Worm (Caenorhabditis elegans): Measurements from ENCODE around the gene C37H5.14.

C37H5.14 gene

DNA sequence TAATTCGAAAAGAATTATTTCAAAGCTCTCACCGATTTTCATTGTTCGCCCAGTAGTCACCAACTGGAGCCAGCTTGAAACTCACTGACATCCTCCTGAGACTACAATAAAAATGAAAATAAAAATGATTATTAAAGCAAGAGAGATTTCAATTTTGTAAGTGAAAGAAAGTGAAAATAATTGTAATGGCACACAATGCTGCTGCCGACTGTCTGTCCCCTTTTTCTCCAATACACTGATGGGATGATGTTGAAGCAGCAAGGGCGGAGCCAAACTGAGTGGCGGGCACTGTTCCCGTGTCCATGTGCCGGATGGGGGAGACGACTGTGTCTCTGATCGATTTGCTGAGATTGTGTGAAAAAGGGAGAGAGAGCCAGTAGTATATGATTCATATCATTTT is at the start of gene C37H5.14:
TSS of gene C37H5.14 (minus strand) at position 101 of the 400 bp plus-strand sequence.
- TF ChIP-seq dao-5 (tag; optimal IDR thresholded peaks at IDR 0.05) = no peak
- no peak for TF ChIP-seq W03F9.2 (tag; optimal IDR thresholded peaks at IDR 0.05)
- TF ChIP-seq him-1 (tag; optimal IDR thresholded peaks at IDR 0.05) = no peak

DNA sequence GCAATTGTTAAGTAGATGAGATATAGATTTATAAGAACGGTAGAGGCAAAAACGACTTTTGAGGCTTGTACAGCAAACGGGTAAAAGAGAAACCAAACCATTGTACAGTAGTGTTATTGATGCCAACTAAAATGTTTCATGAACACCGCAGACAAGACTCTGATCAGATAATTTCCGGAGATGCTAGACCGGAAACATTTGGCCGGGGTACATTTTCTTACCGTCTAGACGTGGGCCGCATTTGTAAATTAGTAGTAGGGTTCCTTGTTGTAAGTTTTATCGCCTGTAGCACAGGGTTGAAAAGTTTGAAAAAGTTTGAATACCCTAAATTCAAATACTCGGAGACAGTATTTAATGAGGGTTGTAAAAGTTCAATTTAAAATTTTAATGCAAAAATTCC is 47.2 kb upstream of the C37H5.14 start, which contains the start of gene str-32:
TSS of gene str-32 (minus strand) at position 101 of the 400 bp plus-strand sequence.
- no peak for TF ChIP-seq dao-5 (tag; optimal IDR thresholded peaks at IDR 0.05)
- no peak for TF ChIP-seq W03F9.2 (tag; optimal IDR thresholded peaks at IDR 0.05)
- TF ChIP-seq him-1 (tag; optimal IDR thresholded peaks at IDR 0.05) = no peak

DNA sequence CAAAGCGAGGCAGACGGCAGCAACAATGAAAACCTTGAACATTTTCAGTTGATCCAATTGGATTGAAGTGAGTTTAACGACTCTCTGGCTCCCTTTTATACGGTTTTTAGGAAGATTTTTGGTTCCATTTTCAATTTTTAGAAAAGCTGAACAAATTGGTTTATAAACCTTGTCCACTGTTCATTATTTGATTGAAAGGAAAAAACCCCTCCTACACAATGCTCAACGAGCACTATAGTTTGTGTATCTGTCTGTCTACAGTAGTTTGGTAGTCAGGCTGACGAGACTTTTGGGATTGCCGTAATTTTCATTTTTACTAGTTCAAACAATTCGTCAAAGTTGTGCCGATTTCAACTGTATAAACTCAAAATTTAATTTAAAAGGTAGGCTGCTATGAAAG is 45.1 kb upstream of the C37H5.14 start, which contains the start of gene T19H12.15:
TSS of gene T19H12.15 (minus strand) at position 101 of the 400 bp plus-strand sequence.
- TF ChIP-seq W03F9.2 (tag; optimal IDR thresholded peaks at IDR 0.05) = no peak
- TF ChIP-seq him-1 (tag; optimal IDR thresholded peaks at IDR 0.05) = no peak
- TF ChIP-seq dao-5 (tag; optimal IDR thresholded peaks at IDR 0.05) = no peak

DNA sequence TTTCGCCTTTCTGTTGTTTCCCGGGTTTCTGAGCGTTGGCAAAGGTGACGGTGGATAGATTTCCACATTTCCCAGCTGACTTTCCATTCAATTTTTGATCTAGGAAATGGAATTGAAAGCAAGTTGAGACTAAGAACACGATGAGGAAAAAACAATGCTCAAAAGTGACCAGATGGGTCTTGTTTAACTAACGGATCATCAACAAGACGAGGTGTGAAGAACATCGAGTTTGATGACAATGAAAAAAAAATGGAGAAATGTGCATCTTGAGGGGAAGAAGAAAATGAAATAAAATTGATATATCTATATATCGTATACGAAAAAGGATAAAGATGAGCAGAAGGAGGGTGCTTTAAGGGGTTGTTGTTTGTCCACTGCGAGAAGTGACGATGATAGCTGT is 43.4 kb upstream of the C37H5.14 start, which contains the start of gene T19H12.6:
TSS of gene T19H12.6 (minus strand) at position 101 of the 400 bp plus-strand sequence.
- TF ChIP-seq dao-5 (tag; optimal IDR thresholded peaks at IDR 0.05) (no peak), W03F9.2 (tag; optimal IDR thresholded peaks at IDR 0.05) (no peak), him-1 (tag; optimal IDR thresholded peaks at IDR 0.05) (no peak)

DNA sequence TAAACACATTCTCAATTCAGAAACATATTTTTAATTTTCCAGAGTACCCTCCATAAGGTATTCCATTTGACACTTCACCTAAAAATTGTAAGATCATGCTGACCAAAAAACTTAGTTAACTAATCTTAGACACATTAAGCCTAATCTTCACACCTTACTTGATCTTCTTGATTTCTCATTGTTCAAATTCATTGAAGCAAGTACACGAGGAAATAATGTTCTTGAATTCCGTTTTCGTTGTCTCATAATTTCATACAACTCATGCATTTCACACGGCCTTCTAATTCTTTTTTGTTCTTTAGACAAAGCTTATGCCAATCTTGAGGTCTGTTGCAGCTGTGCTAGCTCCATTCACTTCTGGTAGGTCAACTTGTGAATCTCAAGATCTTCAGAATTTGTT is 37.8 kb upstream of the C37H5.14 start, which contains the start of gene srd-33:
TSS of gene srd-33 (plus strand) at position 301 of the 400 bp plus-strand sequence.
- TF ChIP-seq dao-5 (tag; optimal IDR thresholded peaks at IDR 0.05) = no peak
- TF ChIP-seq him-1 (tag; optimal IDR thresholded peaks at IDR 0.05) = no peak
- no peak for TF ChIP-seq W03F9.2 (tag; optimal IDR thresholded peaks at IDR 0.05)

DNA sequence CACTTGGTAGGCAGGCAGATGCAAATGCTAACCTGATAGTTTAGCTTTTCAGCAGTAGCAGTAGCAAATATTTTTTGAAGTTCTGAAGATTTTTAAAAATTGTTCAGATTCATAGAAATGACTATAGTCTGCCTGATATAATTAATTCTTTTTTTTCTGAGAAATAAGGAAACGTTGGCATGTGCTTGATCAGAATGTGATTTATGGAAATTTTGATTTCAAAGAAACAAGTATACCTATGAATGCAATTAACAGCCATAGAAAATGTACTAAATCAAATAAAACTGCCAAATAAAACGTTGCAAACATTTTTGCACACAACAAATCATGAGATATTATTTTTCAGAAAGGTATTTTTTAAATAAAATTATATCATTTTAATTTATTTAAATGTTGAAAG is 36.5 kb upstream of the C37H5.14 start:
- TF ChIP-seq dao-5 (tag; optimal IDR thresholded peaks at IDR 0.05) (no peak), W03F9.2 (tag; optimal IDR thresholded peaks at IDR 0.05) (no peak), him-1 (tag; optimal IDR thresholded peaks at IDR 0.05) (no peak)

DNA sequence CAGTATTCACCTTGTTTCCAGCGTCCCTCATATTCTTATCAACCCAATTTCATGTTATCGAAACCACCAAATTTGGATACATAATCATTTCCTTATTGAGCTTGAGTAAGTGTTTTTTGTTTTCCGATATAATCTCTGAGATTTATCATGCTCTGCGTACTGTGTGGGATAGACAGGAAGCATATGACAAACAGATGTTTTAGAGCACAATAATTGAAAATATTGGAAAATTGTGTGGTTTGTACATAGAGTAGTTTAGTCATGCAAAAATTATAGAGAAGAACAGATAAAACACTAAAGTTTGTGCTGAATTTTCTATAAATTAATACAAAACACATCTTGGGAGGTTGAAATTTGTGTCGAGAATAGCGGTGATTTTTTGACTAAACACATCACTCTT is 34.5 kb upstream of the C37H5.14 start:
- TF ChIP-seq him-1 (tag; optimal IDR thresholded peaks at IDR 0.05) (no peak), W03F9.2 (tag; optimal IDR thresholded peaks at IDR 0.05) (no peak), dao-5 (tag; optimal IDR thresholded peaks at IDR 0.05) (no peak)

DNA sequence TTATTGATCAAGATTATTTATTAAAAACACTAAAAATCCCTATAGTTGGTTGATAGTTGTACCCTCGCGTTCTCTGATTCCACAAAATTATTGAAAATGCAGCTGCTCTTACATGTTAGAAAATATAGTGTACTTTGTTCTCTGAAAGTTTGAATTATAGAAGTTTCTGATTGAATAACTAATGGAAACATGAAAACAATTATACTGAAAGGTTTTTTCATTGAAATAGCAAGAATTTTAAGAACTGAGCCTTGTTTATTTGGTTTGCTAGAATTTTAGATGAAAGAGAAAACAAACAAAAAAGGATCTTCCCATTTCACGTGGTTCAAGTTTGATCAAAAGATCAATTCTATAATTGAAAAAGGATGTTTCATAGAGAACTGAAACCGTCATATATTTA is 33.4 kb upstream of the C37H5.14 start:
- no peak for TF ChIP-seq W03F9.2 (tag; optimal IDR thresholded peaks at IDR 0.05)
- no peak for TF ChIP-seq him-1 (tag; optimal IDR thresholded peaks at IDR 0.05)
- TF ChIP-seq dao-5 (tag; optimal IDR thresholded peaks at IDR 0.05) = no peak

DNA sequence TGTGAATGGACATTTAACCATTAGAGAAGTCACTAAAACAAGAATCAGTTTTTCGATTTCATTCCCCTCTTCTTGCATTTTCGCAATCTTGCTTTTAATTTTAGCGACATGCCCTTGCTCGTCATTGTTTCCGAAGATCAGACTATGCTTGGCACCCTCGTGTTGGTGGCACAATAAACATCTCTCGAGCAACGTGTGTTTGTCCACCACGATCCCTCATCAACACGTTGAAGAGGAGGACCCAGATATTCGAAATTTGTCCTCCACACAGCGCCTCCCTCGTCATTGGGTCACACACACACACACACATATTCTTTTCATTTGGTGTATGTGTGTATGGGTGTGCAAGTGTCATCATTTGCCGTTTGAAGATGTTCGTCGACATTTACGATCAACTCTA is 31.2 kb upstream of the C37H5.14 start, which contains the start of gene srd-32:
TSS of gene srd-32 (plus strand) at position 301 of the 400 bp plus-strand sequence.
- TF ChIP-seq him-1 (tag; optimal IDR thresholded peaks at IDR 0.05) = no peak
- no peak for TF ChIP-seq W03F9.2 (tag; optimal IDR thresholded peaks at IDR 0.05)

DNA sequence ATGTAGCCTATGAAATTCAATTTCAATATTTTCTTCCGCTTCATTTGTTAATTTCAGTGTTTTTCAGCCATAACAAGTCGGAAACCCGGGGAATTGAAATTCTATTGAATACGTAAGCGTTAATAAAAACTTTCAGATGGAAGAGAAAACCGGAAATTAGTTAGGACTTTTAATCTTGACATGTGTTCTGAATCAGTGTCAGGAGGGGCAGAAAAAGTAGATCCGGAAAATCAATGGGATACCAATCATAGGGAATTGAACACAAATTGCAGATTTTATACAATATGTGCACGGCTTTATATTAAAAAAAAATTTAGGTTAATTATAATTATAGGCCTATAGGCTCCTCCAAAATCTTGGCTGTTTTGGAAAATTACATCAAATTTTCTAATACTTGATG is 30.2 kb upstream of the C37H5.14 start:
- no peak for TF ChIP-seq W03F9.2 (tag; optimal IDR thresholded peaks at IDR 0.05)
- TF ChIP-seq him-1 (tag; optimal IDR thresholded peaks at IDR 0.05) = no peak

DNA sequence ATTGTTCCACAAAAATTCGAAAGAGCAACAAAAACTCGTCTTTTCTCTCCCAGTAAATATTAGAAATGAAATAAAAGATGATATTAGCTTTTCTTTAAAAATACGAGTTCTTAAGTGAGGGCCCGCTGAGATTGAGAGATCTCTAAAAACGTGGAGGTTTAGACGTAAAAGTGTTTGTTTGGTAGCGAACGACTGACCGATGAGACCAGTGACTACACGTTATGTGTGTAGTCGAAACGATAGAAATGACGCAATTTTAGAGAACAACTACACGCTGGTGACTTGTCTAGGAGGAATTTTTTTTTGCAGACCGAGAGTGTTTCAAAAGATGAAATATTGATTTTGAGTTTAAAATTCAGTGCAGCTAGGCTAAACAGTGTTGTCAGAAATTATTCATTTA is 28.6 kb upstream of the C37H5.14 start, which contains the start of gene C37H5.13:
TSS of gene C37H5.13 (minus strand) at position 229 of the 400 bp plus-strand sequence.
- TF ChIP-seq him-1 (tag; optimal IDR thresholded peaks at IDR 0.05) = no peak
- no peak for TF ChIP-seq dao-5 (tag; optimal IDR thresholded peaks at IDR 0.05)
- no peak for TF ChIP-seq W03F9.2 (tag; optimal IDR thresholded peaks at IDR 0.05)

DNA sequence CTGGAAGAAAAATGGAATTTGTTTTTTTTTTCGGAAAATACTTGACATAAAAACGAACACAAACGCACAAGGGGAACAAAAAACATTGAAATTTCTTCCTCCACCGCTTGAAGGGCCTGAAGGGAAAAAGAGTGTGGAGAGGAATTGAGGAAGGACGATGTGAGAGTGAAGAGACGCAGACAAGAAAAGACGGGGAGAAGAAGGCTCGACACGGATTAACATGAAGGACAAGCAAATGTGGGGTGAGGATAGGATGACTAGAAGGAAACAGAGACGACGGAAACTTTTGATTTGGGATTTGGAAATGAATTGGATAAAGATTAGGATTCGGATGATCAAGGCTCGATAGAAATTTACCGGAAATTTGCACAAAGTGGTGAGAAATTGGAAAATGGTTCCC is 26.3 kb upstream of the C37H5.14 start:
- no peak for TF ChIP-seq dao-5 (tag; optimal IDR thresholded peaks at IDR 0.05)
- no peak for TF ChIP-seq W03F9.2 (tag; optimal IDR thresholded peaks at IDR 0.05)
- TF ChIP-seq him-1 (tag; optimal IDR thresholded peaks at IDR 0.05) = no peak

DNA sequence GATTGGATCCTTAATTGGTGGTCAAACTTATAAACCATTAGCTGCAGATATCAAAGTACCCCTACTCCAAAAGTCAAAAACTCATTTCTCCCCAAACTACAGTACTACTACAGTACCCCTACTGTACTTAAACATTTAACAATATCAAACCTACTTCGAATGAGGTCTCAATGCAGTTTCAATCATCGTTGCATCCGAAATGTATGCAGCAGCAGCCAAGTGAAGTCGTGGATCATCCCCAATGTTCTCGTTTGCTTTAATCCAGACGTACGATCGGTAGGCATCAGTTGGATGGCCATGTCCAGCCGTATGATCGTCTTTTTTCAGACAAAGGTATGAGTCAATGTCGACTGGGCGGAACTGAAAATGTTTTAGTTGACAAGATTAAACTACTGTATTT is 23.4 kb upstream of the C37H5.14 start:
- TF ChIP-seq W03F9.2 (tag; optimal IDR thresholded peaks at IDR 0.05) (no peak), him-1 (tag; optimal IDR thresholded peaks at IDR 0.05) (no peak), dao-5 (tag; optimal IDR thresholded peaks at IDR 0.05) (no peak)

DNA sequence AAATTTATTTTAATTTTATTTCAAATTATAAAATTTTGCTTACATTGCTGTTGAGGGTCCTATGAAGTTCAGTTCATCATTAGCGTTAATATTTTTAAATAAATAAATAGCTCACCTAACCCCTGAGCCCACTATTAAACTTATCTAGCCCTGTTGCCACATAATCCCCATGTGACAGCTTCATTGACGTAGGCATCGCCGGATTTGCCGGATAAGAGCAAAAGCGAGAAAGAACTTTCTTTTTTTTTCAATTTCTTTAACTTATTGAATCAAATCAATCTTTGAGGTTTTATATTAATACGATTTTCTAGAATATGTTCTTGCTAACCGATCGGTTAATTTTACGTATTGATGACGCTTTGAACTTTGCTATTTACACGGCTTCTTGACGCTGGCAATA is 17.8 kb upstream of the C37H5.14 start:
- no peak for TF ChIP-seq dao-5 (tag; optimal IDR thresholded peaks at IDR 0.05)
- no peak for TF ChIP-seq him-1 (tag; optimal IDR thresholded peaks at IDR 0.05)
- no peak for TF ChIP-seq W03F9.2 (tag; optimal IDR thresholded peaks at IDR 0.05)

DNA sequence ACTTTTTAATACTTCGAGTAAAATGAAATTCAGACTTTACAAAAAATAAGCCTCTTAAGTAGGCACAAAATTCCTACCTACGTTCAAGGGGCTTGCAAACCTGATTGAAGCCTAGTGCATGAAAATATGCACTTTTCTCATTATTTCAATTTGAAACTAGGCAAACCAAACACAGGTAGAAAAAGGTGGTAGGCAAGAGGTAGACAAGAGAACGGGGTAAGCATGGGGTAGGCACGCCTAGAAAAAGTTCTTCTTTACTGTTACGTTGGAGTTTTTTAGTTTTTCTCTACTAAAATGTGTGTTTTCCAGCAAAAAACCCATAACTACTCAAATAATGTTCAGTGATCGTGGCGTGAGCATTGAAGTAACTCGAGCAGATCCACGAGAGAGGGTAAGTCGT is 17.0 kb upstream of the C37H5.14 start, which contains the start of gene nex-4:
TSS of gene nex-4 (plus strand) at position 301 of the 400 bp plus-strand sequence.
- no peak for TF ChIP-seq him-1 (tag; optimal IDR thresholded peaks at IDR 0.05)
- TF ChIP-seq dao-5 (tag; optimal IDR thresholded peaks at IDR 0.05) = no peak
- TF ChIP-seq W03F9.2 (tag; optimal IDR thresholded peaks at IDR 0.05) = no peak
